Fruit fly (Drosophila melanogaster) whole organism, embryonic: ENCODE measurements around the gene BckdhA.

Experiments
- Antp ChIP-seq: fragments of 200-800 bp; sonication (Bioruptor generic); optimal IDR thresholded peaks from 3 replicates; lab custom pipeline; 2016; ENCODE audit warnings: missing biosample characterization, missing genetic modification characterization
- B-H1 ChIP-seq: fragments of 200-800 bp; sonication (Bioruptor generic); IDR thresholded peaks from 3 replicates; pipeline ENCODE4 v1.3.6; 2022; ENCODE audit warnings: missing biosample characterization, missing genetic modification characterization
- CG10321 ChIP-seq: fragments of 200-800 bp; sonication (Bioruptor generic); IDR thresholded peaks from 2 replicates; pipeline ENCODE4 v1.3.6; 2022; ENCODE audit warnings: missing biosample characterization, missing genetic modification characterization
- CG10431 ChIP-seq: fragments of 200-800 bp; sonication (Bioruptor generic); optimal IDR thresholded peaks from 3 replicates; lab custom pipeline; 2018; ENCODE audit warnings: missing biosample characterization, mild to moderate bottlenecking, missing genetic modification characterization
- CG10959 ChIP-seq: fragments of 200-800 bp; sonication (Bioruptor generic); IDR thresholded peaks from 2 replicates; pipeline ENCODE4 v1.3.6; 2022; ENCODE audit warnings: missing biosample characterization, missing genetic modification characterization
- CG11398 ChIP-seq: fragments of 200-800 bp; sonication (Bioruptor generic); optimal IDR thresholded peaks from 2 replicates; lab custom pipeline; 2016; ENCODE audit warnings: missing biosample characterization, missing genetic modification characterization
- CG12155 ChIP-seq: fragments of 200-800 bp; sonication (Bioruptor generic); optimal IDR thresholded peaks from 3 replicates; lab custom pipeline; 2016; ENCODE audit warnings: missing biosample characterization, missing genetic modification characterization
- CG13287 ChIP-seq: fragments of 200-800 bp; sonication (Bioruptor generic); IDR thresholded peaks from 2 replicates; pipeline ENCODE4 v1.3.6; 2022; ENCODE audit warnings: missing biosample characterization, missing genetic modification characterization; ENCODE audit not compliant: partially characterized antibody
- CG13424 ChIP-seq: fragments of 200-800 bp; sonication (Bioruptor generic); optimal IDR thresholded peaks from 2 replicates; lab custom pipeline; 2019; ENCODE audit warnings: missing biosample characterization, mild to moderate bottlenecking, missing genetic modification characterization, moderate library complexity
- CG13775 ChIP-seq: fragments of 200-800 bp; sonication (Bioruptor generic); optimal IDR thresholded peaks from 3 replicates; lab custom pipeline; 2017; ENCODE audit warnings: missing biosample characterization, mild to moderate bottlenecking, missing genetic modification characterization
- CG14050 ChIP-seq: fragments of 200-800 bp; sonication (Bioruptor generic); IDR thresholded peaks from 3 replicates; pipeline ENCODE4 v1.3.6; 2022; ENCODE audit warnings: missing biosample characterization, missing genetic modification characterization
- CG17385 ChIP-seq: fragments of 200-800 bp; sonication (Bioruptor generic); optimal IDR thresholded peaks from 3 replicates; lab custom pipeline; 2018; ENCODE audit warnings: missing biosample characterization, mild to moderate bottlenecking, missing genetic modification characterization
- CG31388 ChIP-seq: fragments of 200-800 bp; sonication (Bioruptor generic); optimal IDR thresholded peaks from 2 replicates; lab custom pipeline; 2016; ENCODE audit warnings: missing biosample characterization, missing genetic modification characterization
- CG3847 ChIP-seq: fragments of 200-800 bp; sonication (Bioruptor generic); IDR thresholded peaks from 2 replicates; pipeline ENCODE4 v1.3.6; 2022; ENCODE audit warnings: missing biosample characterization, missing genetic modification characterization
- CG4360 ChIP-seq: fragments of 200-800 bp; sonication (Bioruptor generic); IDR thresholded peaks from 2 replicates; pipeline ENCODE4 v1.3.6; 2022; ENCODE audit warnings: missing biosample characterization, missing genetic modification characterization
- CG4424 ChIP-seq: fragments of 200-800 bp; sonication (Bioruptor generic); optimal IDR thresholded peaks from 3 replicates; lab custom pipeline; 2016; ENCODE audit warnings: missing biosample characterization, missing genetic modification characterization
- CG4854 ChIP-seq: fragments of 200-800 bp; sonication (Bioruptor generic); optimal IDR thresholded peaks from 2 replicates; lab custom pipeline; 2016; ENCODE audit warnings: missing biosample characterization, missing genetic modification characterization, inconsistent platforms
- CG6175 ChIP-seq: fragments of 200-800 bp; sonication (Bioruptor generic); IDR thresholded peaks from 3 replicates; pipeline ENCODE4 v1.3.6; 2022; ENCODE audit warnings: missing biosample characterization, missing genetic modification characterization
- CG6689 ChIP-seq: fragments of 200-800 bp; sonication (Bioruptor generic); IDR thresholded peaks from 2 replicates; pipeline ENCODE4 v1.3.6; 2022; ENCODE audit warnings: missing biosample characterization, missing genetic modification characterization
- CG6765 ChIP-seq: fragments of 200-800 bp; sonication (Bioruptor generic); optimal IDR thresholded peaks from 3 replicates; lab custom pipeline; 2017; ENCODE audit warnings: missing biosample characterization, mild to moderate bottlenecking, missing genetic modification characterization
- CG8290 ChIP-seq, 3 experiments: fragments of 200-800 bp; sonication (Bioruptor generic); optimal IDR thresholded peaks; 2 replicates each; lab custom pipeline; 2016 to 2019; ENCODE audit warnings: missing biosample characterization in 3 of 3, missing genetic modification characterization in 3 of 3, mild to moderate bottlenecking in 2 of 3, moderate library complexity in 1 of 3
- Chrac-16 ChIP-seq: fragments of 200-800 bp; sonication (Bioruptor generic); optimal IDR thresholded peaks from 3 replicates; lab custom pipeline; 2016; ENCODE audit warnings: missing biosample characterization, missing genetic modification characterization
- D19A ChIP-seq: fragments of 200-800 bp; optimal IDR thresholded peaks from 3 replicates; lab custom pipeline; 2019; ENCODE audit warnings: missing biosample characterization, mild to moderate bottlenecking, missing genetic modification characterization, moderate library complexity
- H2.0 ChIP-seq: fragments of 200-800 bp; sonication (Bioruptor generic); IDR thresholded peaks from 2 replicates; pipeline ENCODE4 v1.3.6; 2022; ENCODE audit warnings: missing biosample characterization, missing genetic modification characterization
- Hmx ChIP-seq: fragments of 200-800 bp; sonication (Bioruptor generic); optimal IDR thresholded peaks from 2 replicates; lab custom pipeline; 2016; ENCODE audit warnings: missing biosample characterization, missing genetic modification characterization
- Jarid2 ChIP-seq: fragments of 200-800 bp; sonication (Bioruptor generic); optimal IDR thresholded peaks from 3 replicates; lab custom pipeline; 2017; ENCODE audit warnings: mild to moderate bottlenecking, missing biosample characterization, missing genetic modification reagents, missing genetic modification characterization
- Meics ChIP-seq: fragments of 200-800 bp; sonication (Bioruptor generic); optimal IDR thresholded peaks from 2 replicates; lab custom pipeline; 2017; ENCODE audit warnings: missing biosample characterization, mild to moderate bottlenecking, missing genetic modification characterization
- NfI ChIP-seq: fragments of 200-800 bp; sonication (Bioruptor generic); optimal IDR thresholded peaks from 3 replicates; lab custom pipeline; 2018; ENCODE audit warnings: missing biosample characterization, mild to moderate bottlenecking, missing genetic modification characterization, moderate library complexity
- Poxn ChIP-seq: fragments of 200-800 bp; sonication (Bioruptor generic); IDR thresholded peaks from 2 replicates; pipeline ENCODE4 v1.3.6; 2022; ENCODE audit warnings: missing biosample characterization, missing genetic modification characterization
- Sin3A ChIP-seq: fragments of >200 bp; optimal IDR thresholded peaks from 2 replicates; lab custom pipeline; 2018
- Sry-β ChIP-seq: fragments of 200-800 bp; sonication (Bioruptor generic); optimal IDR thresholded peaks from 2 replicates; lab custom pipeline; 2018; ENCODE audit warnings: missing biosample characterization, mild to moderate bottlenecking, missing genetic modification characterization, moderate library complexity
- TFAM ChIP-seq: fragments of 200-800 bp; sonication (Bioruptor generic); optimal IDR thresholded peaks from 2 replicates; lab custom pipeline; 2017; ENCODE audit warnings: missing biosample characterization, missing genetic modification characterization, inconsistent platforms
- Usf ChIP-seq: fragments of 200-800 bp; sonication (Bioruptor generic); optimal IDR thresholded peaks from 2 replicates; lab custom pipeline; 2017; ENCODE audit warnings: missing genotype, missing biosample characterization, missing genetic modification characterization
- ci ChIP-seq: fragments of 200-800 bp; sonication (Bioruptor generic); IDR thresholded peaks from 3 replicates; pipeline ENCODE4 v1.3.6; 2022; ENCODE audit warnings: missing biosample characterization, missing genetic modification characterization
- da ChIP-seq: fragments of 200-800 bp; sonication (Bioruptor generic); optimal IDR thresholded peaks from 2 replicates; lab custom pipeline; 2016; ENCODE audit warnings: missing biosample characterization, missing genetic modification characterization
- en ChIP-seq: fragments of 200-800 bp; sonication (Bioruptor generic); optimal IDR thresholded peaks from 2 replicates; lab custom pipeline; 2016; ENCODE audit warnings: missing biosample characterization, missing genetic modification characterization
- fd102C ChIP-seq: fragments of 200-800 bp; sonication (Bioruptor generic); optimal IDR thresholded peaks from 2 replicates; lab custom pipeline; 2018; ENCODE audit warnings: missing biosample characterization, mild to moderate bottlenecking, missing genetic modification characterization, moderate library complexity
- h ChIP-seq: fragments of >200 bp; optimal IDR thresholded peaks from 2 replicates; lab custom pipeline; 2017
- mld ChIP-seq: fragments of 200-800 bp; sonication (Bioruptor generic); IDR thresholded peaks from 3 replicates; pipeline ENCODE4 v1.3.6; 2022; ENCODE audit warnings: missing biosample characterization, missing genetic modification characterization; ENCODE audit not compliant: partially characterized antibody
- nmo ChIP-seq: fragments of 200-800 bp; sonication (Bioruptor generic); optimal IDR thresholded peaks from 2 replicates; lab custom pipeline; 2018; ENCODE audit warnings: missing biosample characterization, mild to moderate bottlenecking, missing genetic modification characterization, moderate library complexity
- pb ChIP-seq: fragments of 200-800 bp; sonication (Bioruptor generic); optimal IDR thresholded peaks from 3 replicates; lab custom pipeline; 2016; ENCODE audit warnings: missing biosample characterization, missing genetic modification characterization
- prd ChIP-seq, 3 experiments: fragments of >200 bp in 2 of 3; fragments of 200-800 bp in 1 of 3; sonication (Bioruptor generic) in 1 of 3; optimal IDR thresholded peaks in 2 of 3; IDR thresholded peaks in 1 of 3; 2 replicates in 2 of 3; 3 replicates in 1 of 3; pipeline versions ENCODE4 v1.3.6 to Lab custom; 2017 to 2022; ENCODE audit warnings: missing biosample characterization in 1 of 3, missing genetic modification characterization in 1 of 3
- salm ChIP-seq: fragments of 200-800 bp; sonication (Bioruptor generic); optimal IDR thresholded peaks from 2 replicates; lab custom pipeline; 2018; ENCODE audit warnings: missing biosample characterization, mild to moderate bottlenecking, missing genetic modification characterization
- sc ChIP-seq, 3 experiments: fragments of >200 bp in 2 of 3; fragments of 200-800 bp in 1 of 3; sonication (Bioruptor generic) in 1 of 3; optimal IDR thresholded peaks; 2 replicates in 2 of 3; 3 replicates in 1 of 3; lab custom pipeline; 2017; ENCODE audit warnings: mild to moderate bottlenecking in 1 of 3, missing biosample characterization in 1 of 3, missing genetic modification characterization in 1 of 3, missing genetic modification reagents in 1 of 3
- seq ChIP-seq: fragments of 200-800 bp; sonication (Bioruptor generic); IDR thresholded peaks from 2 replicates; pipeline ENCODE4 v1.3.6; 2022; ENCODE audit warnings: missing biosample characterization, missing genetic modification characterization
- sug ChIP-seq: fragments of 200-800 bp; optimal IDR thresholded peaks from 2 replicates; lab custom pipeline; 2019; ENCODE audit warnings: missing biosample characterization, mild to moderate bottlenecking, missing genetic modification characterization, moderate library complexity
- usp ChIP-seq: fragments of >200 bp; optimal IDR thresholded peaks from 2 replicates; lab custom pipeline; 2017; ENCODE audit warnings: missing biosample characterization, missing genetic modification characterization
- wor ChIP-seq: fragments of 200-800 bp; sonication (Bioruptor generic); IDR thresholded peaks from 2 replicates; pipeline ENCODE4 v1.3.6; 2022; ENCODE audit warnings: missing biosample characterization, missing genetic modification characterization
- yki ChIP-seq: fragments of >200 bp; optimal IDR thresholded peaks from 3 replicates; lab custom pipeline; 2018
- zen ChIP-seq: fragments of 200-800 bp; sonication (Bioruptor generic); optimal IDR thresholded peaks from 3 replicates; lab custom pipeline; 2018; ENCODE audit warnings: missing biosample characterization, mild to moderate bottlenecking, missing genetic modification characterization, moderate library complexity
- zen2 ChIP-seq: fragments of 200-800 bp; sonication (Bioruptor generic); IDR thresholded peaks from 3 replicates; pipeline ENCODE4 v1.3.6; 2022; ENCODE audit warnings: missing biosample characterization, missing genetic modification characterization; ENCODE audit not compliant: partially characterized antibody

BckdhA gene

dm6 chr3R:9515860-9516344 lies 39.7 kb upstream of the BckdhA start, which contains the start of the genes mRpL47, CG8176 and Kdm3 (continued):
- TF ChIP-seq da (GFP tag; lab: Kevin White, UChicago) = peak; percentile 16
- TF ChIP-seq zen2 = no peak
- TF ChIP-seq usp (GFP tag; lab: Kevin White, UChicago) = no peak
- peak; percentile 96 for TF ChIP-seq Sin3A (lab: Kevin White, UChicago)
- TF ChIP-seq CG4360 (GFP tag; lab: Robert Waterston, UW) = no peak
- TF ChIP-seq zen (tag; lab: Kevin White, UChicago) = peak; percentile 66
- no peak for TF ChIP-seq B-H1
- no peak for TF ChIP-seq wor (GFP tag; lab: Robert Waterston, UW)
- TF ChIP-seq CG10321 (GFP tag; lab: Robert Waterston, UW) = no peak
- TF ChIP-seq NfI (GFP tag; lab: Kevin White, UChicago) = peak; percentile 61
- TF ChIP-seq salm (tag; lab: Kevin White, UChicago) = no peak
- peak; percentile 49 for TF ChIP-seq CG13424 (tag; lab: Kevin White, UChicago)
- TF ChIP-seq CG31388 (GFP tag; lab: Kevin White, UChicago) = no peak
- peak; percentile 43 for TF ChIP-seq D19A
- no peak for TF ChIP-seq CG10959 (GFP tag; lab: Robert Waterston, UW)
- TF ChIP-seq en = peak; percentile 20
- TF ChIP-seq yki = no peak
- TF ChIP-seq pb (GFP tag; lab: Kevin White, UChicago) = peak; percentile 33
- TF ChIP-seq ci (GFP tag; lab: Robert Waterston, UW) = no peak
- TF ChIP-seq sc (optimal IDR thresholded peaks at IDR 0.05; lab: Kevin White, UChicago) = no peak
- TF ChIP-seq sc (GFP tag; optimal IDR thresholded peaks at IDR 0.05; lab: Kevin White, UChicago) = no peak
- peak; percentile 13 for TF ChIP-seq CG17385 (GFP tag; lab: Kevin White, UChicago)
- TF ChIP-seq fd102C (GFP tag; lab: Kevin White, UChicago) = no peak
- TF ChIP-seq CG6765 (GFP tag; lab: Kevin White, UChicago) = no peak
- TF ChIP-seq Sry-β (GFP tag; lab: Kevin White, UChicago) = no peak
- no peak for TF ChIP-seq H2.0 (GFP tag; lab: Robert Waterston, UW)
- TF ChIP-seq CG11398 (GFP tag; lab: Kevin White, UChicago) = peak; percentile 38
- peak; percentile 70 for TF ChIP-seq CG12155 (GFP tag; lab: Kevin White, UChicago)
- TF ChIP-seq Jarid2 (GFP tag; lab: Kevin White, UChicago) = no peak
- no peak for TF ChIP-seq CG8290 (GFP tag; optimal IDR thresholded peaks at IDR 0.05; lab: Kevin White, UChicago)
- TF ChIP-seq CG8290 (tag; optimal IDR thresholded peaks at IDR 0.05; lab: Kevin White, UChicago) = peak in 1 of 2 experiments; percentile 95
- TF ChIP-seq CG13287 (GFP tag; lab: Robert Waterston, UW) = no peak
- no peak for TF ChIP-seq mld (GFP tag; lab: Robert Waterston, UW)
- TF ChIP-seq CG4424 = no peak
- peak; percentile 36 for TF ChIP-seq Chrac-16 (GFP tag; lab: Kevin White, UChicago)
- peak; percentile 74 for TF ChIP-seq sug
- TF ChIP-seq Poxn (GFP tag; lab: Robert Waterston, UW) = no peak
- peak; percentile 1 for TF ChIP-seq Usf (GFP tag; lab: Kevin White, UChicago)
- TF ChIP-seq CG6689 (GFP tag; lab: Robert Waterston, UW) = no peak
- peak; percentile 35 for TF ChIP-seq CG13775 (GFP tag; lab: Kevin White, UChicago)
- no peak for TF ChIP-seq CG6175 (GFP tag; lab: Robert Waterston, UW)
- no peak for TF ChIP-seq prd (optimal IDR thresholded peaks at IDR 0.05; lab: Kevin White, UChicago)
- TF ChIP-seq prd (GFP tag; IDR thresholded peaks at IDR 0.05; lab: Robert Waterston, UW) = no peak
- no peak for TF ChIP-seq Hmx (GFP tag; lab: Kevin White, UChicago)
- no peak for TF ChIP-seq seq (GFP tag; lab: Robert Waterston, UW)
- no peak for TF ChIP-seq CG10431 (GFP tag; lab: Kevin White, UChicago)
- peak; percentile 83 for TF ChIP-seq Antp (GFP tag; lab: Kevin White, UChicago)
- peak; percentile 87 for TF ChIP-seq nmo (GFP tag; lab: Kevin White, UChicago)
- TF ChIP-seq h (lab: Kevin White, UChicago) = no peak
- TF ChIP-seq CG4854 (GFP tag; lab: Kevin White, UChicago) = peak; percentile 41
- TF ChIP-seq TFAM (GFP tag; lab: Kevin White, UChicago) = no peak
- TF ChIP-seq CG14050 = no peak
- no peak for TF ChIP-seq CG3847 (GFP tag; lab: Robert Waterston, UW)
- peak; percentile 30 for TF ChIP-seq Meics
